Worm (Caenorhabditis elegans): Measurements from ENCODE around the gene kgb-1.

The kgb-1 gene

DNA sequence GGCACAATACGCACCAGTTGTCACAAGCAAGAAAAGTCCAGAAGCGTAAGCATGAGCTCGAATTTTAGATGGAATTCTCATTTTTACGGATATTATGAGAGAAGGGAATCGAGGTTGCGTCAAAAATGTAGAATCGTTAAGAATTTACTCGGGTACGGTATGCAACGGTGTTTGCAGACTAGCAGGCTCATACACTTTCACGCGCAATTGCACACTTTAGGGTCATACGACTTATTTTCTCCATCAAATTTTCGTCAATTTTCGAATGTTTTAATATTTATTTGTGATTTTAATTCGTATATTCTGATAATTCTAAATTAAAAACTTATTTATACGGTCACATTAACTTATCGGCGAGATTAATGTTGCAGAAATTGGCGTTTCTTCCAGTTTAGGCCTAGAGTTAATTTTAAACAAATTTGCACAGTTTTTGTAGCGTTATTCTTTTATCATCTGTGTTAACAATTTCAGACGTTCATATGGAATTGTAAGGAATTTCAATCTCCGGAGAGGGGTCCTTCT, 16.4 kb downstream of the kgb-1 start, which contains the start of the genes T07A9.15 and nog-1 (continued):
- peak; percentile 32 for TF ChIP-seq fkh-10 (GFP tag; optimal IDR thresholded peaks at IDR 0.05)
- TF ChIP-seq swsn-7 (tag; optimal IDR thresholded peaks at IDR 0.05) = peak; percentile 72
- peak; percentile 71 for TF ChIP-seq tbx-2 (tag; optimal IDR thresholded peaks at IDR 0.05)
- TF ChIP-seq mep-1 (tag; optimal IDR thresholded peaks at IDR 0.05) = peak; percentile 89
- TF ChIP-seq dpl-1 (GFP tag; optimal IDR thresholded peaks at IDR 0.05) = peak; percentile 71 to 75 (median 73)
- no peak for TF ChIP-seq mab-9 (GFP tag; IDR thresholded peaks at IDR 0.05)
- no peak for TF ChIP-seq unc-98 (GFP tag; IDR thresholded peaks at IDR 0.05)
- TF ChIP-seq rnt-1 (tag; optimal IDR thresholded peaks at IDR 0.05) = peak; percentile 73
- peak; percentile 65 for TF ChIP-seq nhr-20 (tag; optimal IDR thresholded peaks at IDR 0.05)
- peak; percentile 78 for TF ChIP-seq C16A3.4 (tag; optimal IDR thresholded peaks at IDR 0.05)
- peak in 2 of 6 experiments; percentile 22 to 48 for TF ChIP-seq elt-3 (tag; optimal IDR thresholded peaks at IDR 0.05)
- peak; percentile 36 for TF ChIP-seq snpc-4 (tag; optimal IDR thresholded peaks at IDR 0.05)
- peak; percentile 57 to 74 (median 71) for TF ChIP-seq ceh-82 (tag; optimal IDR thresholded peaks at IDR 0.05)
- TF ChIP-seq nhr-76 (tag; optimal IDR thresholded peaks at IDR 0.05) = no peak
- TF ChIP-seq ztf-11 (tag; optimal IDR thresholded peaks at IDR 0.05) = peak in 1 of 2 experiments; percentile 52

DNA sequence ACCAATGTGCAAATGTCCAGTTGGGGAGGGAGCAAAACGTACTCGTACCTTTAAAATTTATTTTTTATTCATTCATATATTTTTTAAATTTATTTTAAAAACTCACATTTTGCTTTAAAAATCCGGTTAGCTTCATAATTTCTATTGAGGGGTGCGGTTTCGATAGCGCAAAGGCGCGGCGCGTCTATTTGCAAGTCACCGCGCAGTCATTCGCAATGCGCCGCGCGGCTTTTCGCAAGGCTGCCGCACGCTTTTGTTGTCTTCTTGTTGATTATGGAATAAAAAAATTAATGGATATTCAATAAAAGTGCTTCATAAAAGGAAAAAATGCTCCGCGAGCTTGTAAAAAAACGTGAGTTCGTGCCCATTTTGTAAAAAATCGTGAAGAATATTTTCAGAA, 19.6 kb downstream of the kgb-1 start, which contains the start of the genes ears-2 and uncp-18:
Gene ears-2 (minus strand): TSS at position 190 of the 400 bp plus-strand sequence.
Gene uncp-18 (plus strand): TSS at position 282 of the 400 bp plus-strand sequence.
- TF ChIP-seq aha-1 (tag; optimal IDR thresholded peaks at IDR 0.05) = no peak
- no peak for TF ChIP-seq nhr-77 (tag; optimal IDR thresholded peaks at IDR 0.05)
- no peak for TF ChIP-seq ets-5 (GFP tag; IDR thresholded peaks at IDR 0.05)
- no peak for TF ChIP-seq nhr-76 (tag; optimal IDR thresholded peaks at IDR 0.05)
- peak; percentile 60 for TF ChIP-seq hpl-2 (GFP tag; optimal IDR thresholded peaks at IDR 0.05)
- TF ChIP-seq grh-1 (GFP tag; IDR thresholded peaks at IDR 0.05) = peak; percentile 79
- TF ChIP-seq lin-13 (GFP tag; optimal IDR thresholded peaks at IDR 0.05) = peak; percentile 83
- TF ChIP-seq ceh-8 (GFP tag; optimal IDR thresholded peaks at IDR 0.05) = peak; percentile 77
- peak; percentile 90 for TF ChIP-seq nhr-19 (GFP tag; conservative IDR thresholded peaks at IDR 0.05)
- peak; percentile 94 for TF ChIP-seq C16A3.4 (tag; optimal IDR thresholded peaks at IDR 0.05)
- TF ChIP-seq ceh-90 (tag; optimal IDR thresholded peaks at IDR 0.05) = peak; percentile 49
- peak; percentile 89 for TF ChIP-seq unc-86 (tag; optimal IDR thresholded peaks at IDR 0.05)
- peak; percentile 89 to 95 (median 92) for TF ChIP-seq ceh-82 (tag; optimal IDR thresholded peaks at IDR 0.05)
- TF ChIP-seq sox-4 (tag; optimal IDR thresholded peaks at IDR 0.05) = peak; percentile 90
- peak; percentile 52 for TF ChIP-seq nhr-11 (tag; optimal IDR thresholded peaks at IDR 0.05)
- TF ChIP-seq pax-3 (tag; optimal IDR thresholded peaks at IDR 0.05) = peak; percentile 89
- peak; percentile 65 for TF ChIP-seq ceh-88 (GFP tag; IDR thresholded peaks at IDR 0.05)
- TF ChIP-seq unc-130 (tag; optimal IDR thresholded peaks at IDR 0.05) = peak; percentile 97
- peak; percentile 80 for TF ChIP-seq isw-1 (GFP tag; IDR thresholded peaks at IDR 0.05)
- peak in 1 of 2 experiments; percentile 96 for TF ChIP-seq ztf-11 (tag; optimal IDR thresholded peaks at IDR 0.05)
- peak; percentile 67 for TF ChIP-seq F16B12.6 (tag; optimal IDR thresholded peaks at IDR 0.05)
- TF ChIP-seq unc-98 (GFP tag; IDR thresholded peaks at IDR 0.05) = peak; percentile 26; the same call in 1 of the 2 replicates
- peak; percentile 66 to 73 (median 71) for TF ChIP-seq dpl-1 (GFP tag; optimal IDR thresholded peaks at IDR 0.05)
- no peak for TF ChIP-seq pqm-1 (tag; optimal IDR thresholded peaks at IDR 0.05)
- peak; percentile 95 for TF ChIP-seq nhr-71 (tag; optimal IDR thresholded peaks at IDR 0.05)
- peak; percentile 95 for TF ChIP-seq nhr-90 (tag; optimal IDR thresholded peaks at IDR 0.05; ENCODE audit: poor library complexity)
- TF ChIP-seq C04F5.9 (tag; optimal IDR thresholded peaks at IDR 0.05) = peak; percentile 73
- peak; percentile 63 for TF ChIP-seq lin-39 (tag; optimal IDR thresholded peaks at IDR 0.05)
- TF ChIP-seq rnt-1 (tag; optimal IDR thresholded peaks at IDR 0.05) = peak; percentile 97
- no peak for TF ChIP-seq hlh-17 (GFP tag; optimal IDR thresholded peaks at IDR 0.05; ENCODE audit: borderline replicate concordance)
- no peak for TF ChIP-seq aly-2 (tag; optimal IDR thresholded peaks at IDR 0.05)
- TF ChIP-seq ama-1 (optimal IDR thresholded peaks at IDR 0.05) = peak; percentile 5
- peak; percentile 63 for TF ChIP-seq fos-1 (tag; optimal IDR thresholded peaks at IDR 0.05)
- TF ChIP-seq unc-30 (tag; optimal IDR thresholded peaks at IDR 0.05) = no peak
- TF ChIP-seq mep-1 (tag; optimal IDR thresholded peaks at IDR 0.05) = peak; percentile 87
- TF ChIP-seq tlp-1 (tag; optimal IDR thresholded peaks at IDR 0.05) = no peak
- TF ChIP-seq blmp-1 (tag; optimal IDR thresholded peaks at IDR 0.05) = peak; percentile 77
- peak; percentile 93 for TF ChIP-seq dsc-1 (tag; optimal IDR thresholded peaks at IDR 0.05)
- TF ChIP-seq zag-1 (tag; optimal IDR thresholded peaks at IDR 0.05) = no peak
- no peak for TF ChIP-seq alr-1 (tag; optimal IDR thresholded peaks at IDR 0.05; ENCODE audit: borderline replicate concordance)
- TF ChIP-seq fkh-4 (tag; optimal IDR thresholded peaks at IDR 0.05; ENCODE audit: borderline replicate concordance) = peak; percentile 56
- peak; percentile 78 for TF ChIP-seq fkh-10 (GFP tag; optimal IDR thresholded peaks at IDR 0.05)
- TF ChIP-seq mab-9 (GFP tag; IDR thresholded peaks at IDR 0.05) = peak; percentile 64; the same call in 1 of the 2 replicates
- peak; percentile 65 for TF ChIP-seq zip-4 (GFP tag; optimal IDR thresholded peaks at IDR 0.05)
